Worm (Caenorhabditis elegans): ENCODE results near the gene cbd-1.

ce11 chrIV:11401482-11401881 lies 28.7 kb downstream of the cbd-1 start:
- TF ChIP-seq ceh-36 (tag; optimal IDR thresholded peaks at IDR 0.05): no peak
- TF ChIP-seq pes-1 (GFP tag; IDR thresholded peaks at IDR 0.05): no peak
- peak; percentile 8 for TF ChIP-seq ama-1 (optimal IDR thresholded peaks at IDR 0.05)
- no peak for TF ChIP-seq tbx-37 (GFP tag; conservative IDR thresholded peaks at IDR 0.05)
- no peak for TF ChIP-seq flt-1 (GFP tag; IDR thresholded peaks at IDR 0.05)
- TF ChIP-seq ceh-13 (GFP tag; optimal IDR thresholded peaks at IDR 0.05): no peak
- no peak for TF ChIP-seq hmbx-1 (tag; optimal IDR thresholded peaks at IDR 0.05)
- TF ChIP-seq hmg-4 (GFP tag; optimal IDR thresholded peaks at IDR 0.05): no peak
- no peak for TF ChIP-seq B0310.2 (tag; optimal IDR thresholded peaks at IDR 0.05)
- TF ChIP-seq aly-1 (tag; optimal IDR thresholded peaks at IDR 0.05): no peak
- TF ChIP-seq tbx-11 (GFP tag; IDR thresholded peaks at IDR 0.05): no peak
- no peak for TF ChIP-seq hnd-1 (tag; optimal IDR thresholded peaks at IDR 0.05)
- no peak for TF ChIP-seq F13C5.2 (tag; optimal IDR thresholded peaks at IDR 0.05)
- TF ChIP-seq scrt-1 (GFP tag; IDR thresholded peaks at IDR 0.05): no peak
